Fruit fly (Drosophila melanogaster) whole organism, wandering third instar larva: Measurements from ENCODE around the gene CNMa.

ENCODE experiments used
- CG32264 ChIP-seq: fragments of 200-800 bp; sonication (Bioruptor generic); optimal IDR thresholded peaks from 2 replicates; lab custom pipeline; 2016; ENCODE audit warnings: missing biosample characterization, missing genetic modification characterization
- CG9705 ChIP-seq: fragments of 200-800 bp; sonication (Bioruptor generic); optimal IDR thresholded peaks from 2 replicates; lab custom pipeline; 2018; ENCODE audit warnings: missing biosample characterization, mild to moderate bottlenecking, missing genetic modification characterization
- CrebA ChIP-seq: fragments of 200-800 bp; sonication (Bioruptor generic); optimal IDR thresholded peaks from 2 replicates; lab custom pipeline; 2016; ENCODE audit warnings: missing biosample characterization, mild to moderate bottlenecking, missing genetic modification characterization, borderline replicate concordance
- Dif ChIP-seq: fragments of 200-275, 200-300 bp; sonication (Bioruptor generic); optimal IDR thresholded peaks from 2 replicates; lab custom pipeline; 2018; ENCODE audit warnings: missing biosample characterization, missing genetic modification characterization; ENCODE audit not compliant: partially characterized antibody
- GATAd ChIP-seq: sonication (Bioruptor generic); optimal IDR thresholded peaks from 2 replicates; lab custom pipeline; 2016; ENCODE audit warnings: missing biosample characterization, missing genetic modification characterization
- HLH106 ChIP-seq: fragments of 200-800 bp; optimal IDR thresholded peaks from 3 replicates; lab custom pipeline; 2019; ENCODE audit warnings: missing biosample characterization, mild to moderate bottlenecking, missing genetic modification characterization, moderate library complexity
- Hnf4 ChIP-seq: fragments of 200-800 bp; sonication (Bioruptor generic); optimal IDR thresholded peaks from 2 replicates; lab custom pipeline; 2016; ENCODE audit warnings: missing biosample characterization, mild to moderate bottlenecking, missing genetic modification characterization
- Hr78 ChIP-seq: fragments of >200 bp; optimal IDR thresholded peaks from 2 replicates; lab custom pipeline; 2017; ENCODE audit warnings: missing biosample characterization, missing genetic modification characterization
- Hr83 ChIP-seq: fragments of 200-300 bp; sonication (Bioruptor generic); optimal IDR thresholded peaks from 2 replicates; lab custom pipeline; 2016; ENCODE audit warnings: missing biosample characterization, mild to moderate bottlenecking, missing genetic modification characterization, moderate library complexity; ENCODE audit not compliant: poor library complexity, severe bottlenecking
- Jra ChIP-seq: sonication (Bioruptor generic); optimal IDR thresholded peaks from 2 replicates; lab custom pipeline; 2016; ENCODE audit warnings: missing biosample characterization, missing genetic modification characterization
- Mio ChIP-seq: sonication (Bioruptor generic); optimal IDR thresholded peaks from 2 replicates; lab custom pipeline; 2016; ENCODE audit warnings: missing biosample characterization, missing genetic modification characterization
- Myc ChIP-seq: fragments of >200 bp; optimal IDR thresholded peaks from 2 replicates; lab custom pipeline; 2017
- N ChIP-seq: fragments of >200 bp; optimal IDR thresholded peaks from 2 replicates; lab custom pipeline; 2018; ENCODE audit warnings: missing biosample characterization, missing external identifiers, missing genetic modification characterization
- Rel ChIP-seq, 2 experiments: fragments of 200-800 bp; sonication (Bioruptor generic) in 1 of 2; optimal IDR thresholded peaks; 2 replicates in 1 of 2; 3 replicates in 1 of 2; lab custom pipeline; 2016 to 2019; ENCODE audit warnings: mild to moderate bottlenecking in 2 of 2, missing biosample characterization in 2 of 2, missing genetic modification characterization in 2 of 2, moderate library complexity in 1 of 2
- Sp1 ChIP-seq: fragments of 200-800 bp; sonication (Bioruptor generic); optimal IDR thresholded peaks from 3 replicates; lab custom pipeline; 2019; ENCODE audit warnings: missing biosample characterization, mild to moderate bottlenecking, missing genetic modification characterization, moderate library complexity
- br ChIP-seq: fragments of 200-800 bp; sonication (Bioruptor generic); optimal IDR thresholded peaks from 2 replicates; lab custom pipeline; 2016; ENCODE audit warnings: missing biosample characterization, missing genetic modification characterization
- brk ChIP-seq: fragments of 200-800 bp; sonication (Bioruptor generic); optimal IDR thresholded peaks from 2 replicates; lab custom pipeline; 2016; ENCODE audit warnings: missing biosample characterization, mild to moderate bottlenecking, missing genetic modification characterization
- dl ChIP-seq, 2 experiments: fragments of 175-275, 200-275 bp in 1 of 2; fragments of 200-275 bp in 1 of 2; sonication (Bioruptor generic); optimal IDR thresholded peaks; lab custom pipeline; 2018; ENCODE audit warnings: mild to moderate bottlenecking in 2 of 2, missing biosample characterization in 2 of 2, missing genetic modification characterization in 2 of 2, moderate library complexity in 2 of 2; ENCODE audit not compliant: partially characterized antibody in 2 of 2, insufficient read depth in 1 of 2
- dmrt93B ChIP-seq: fragments of 200-800 bp; sonication (Bioruptor generic); optimal IDR thresholded peaks from 2 replicates; lab custom pipeline; 2018; ENCODE audit warnings: missing biosample characterization, mild to moderate bottlenecking, missing genetic modification characterization
- ey ChIP-seq: fragments of 200-800 bp; sonication (Bioruptor generic); optimal IDR thresholded peaks from 2 replicates; lab custom pipeline; 2016; ENCODE audit warnings: missing biosample characterization, missing genetic modification characterization
- foxo ChIP-seq, 2 experiments: fragments of 200-800 bp; sonication (Bioruptor generic); optimal IDR thresholded peaks; 2 replicates in 1 of 2; 3 replicates in 1 of 2; lab custom pipeline; 2016 to 2017; ENCODE audit warnings: missing biosample characterization in 2 of 2, missing genetic modification characterization in 2 of 2
- fru ChIP-seq: fragments of 200-800 bp; sonication (Bioruptor generic); optimal IDR thresholded peaks from 3 replicates; lab custom pipeline; 2016; ENCODE audit warnings: missing biosample characterization, mild to moderate bottlenecking, missing genetic modification characterization
- h ChIP-seq: fragments of 200-800 bp; sonication (Bioruptor generic); optimal IDR thresholded peaks from 3 replicates; lab custom pipeline; 2016; ENCODE audit warnings: missing biosample characterization, mild to moderate bottlenecking, missing genetic modification characterization
- jim ChIP-seq: fragments of 175-275, 200-325 bp; sonication (Bioruptor generic); optimal IDR thresholded peaks from 2 replicates; lab custom pipeline; 2016; ENCODE audit warnings: missing biosample characterization, mild to moderate bottlenecking, missing genetic modification characterization
- lola ChIP-seq: fragments of >200 bp; optimal IDR thresholded peaks from 2 replicates; lab custom pipeline; 2017; ENCODE audit warnings: missing biosample characterization, missing genetic modification characterization
- rgr ChIP-seq: fragments of 200-800 bp; sonication (Bioruptor generic); optimal IDR thresholded peaks from 3 replicates; lab custom pipeline; 2016; ENCODE audit warnings: missing biosample characterization, mild to moderate bottlenecking, missing genetic modification characterization
- sv ChIP-seq: fragments of 200-800 bp; sonication (Bioruptor generic); optimal IDR thresholded peaks from 3 replicates; lab custom pipeline; 2016; ENCODE audit warnings: missing biosample characterization, missing genetic modification characterization
- tai ChIP-seq: sonication (Bioruptor generic); optimal IDR thresholded peaks from 2 replicates; lab custom pipeline; 2016; ENCODE audit warnings: missing biosample characterization, missing genetic modification characterization
- usp ChIP-seq: fragments of >200 bp; optimal IDR thresholded peaks from 2 replicates; lab custom pipeline; 2017; ENCODE audit warnings: missing biosample characterization, missing genetic modification characterization
- woc ChIP-seq: sonication (Bioruptor generic); optimal IDR thresholded peaks from 2 replicates; lab custom pipeline; 2016; ENCODE audit warnings: missing biosample characterization, mild to moderate bottlenecking, missing genetic modification characterization

Gene CNMa

dm6 chr3L:1865121-1865727 is 9.8 kb upstream of the CNMa start, which contains the start of the genes HBS1 and CG12025 (continued):
- no peak for TF ChIP-seq Rel (GFP tag; optimal IDR thresholded peaks at IDR 0.05; lab: Kevin White, UChicago)
- TF ChIP-seq Rel (tag; optimal IDR thresholded peaks at IDR 0.05; lab: Kevin White, UChicago) = no peak
- peak; percentile 71 for TF ChIP-seq HLH106 (tag; lab: Kevin White, UChicago)

- TF ChIP-seq h (peak; percentile 59), Myc (lab: Kevin White, UChicago) (no peak), Jra (GFP tag; lab: Kevin White, UChicago) (peak; percentile 60), CG9705 (GFP tag; lab: Kevin White, UChicago) (peak; percentile 46), lola (GFP tag; lab: Kevin White, UChicago) (no peak), ey (GFP tag; lab: Kevin White, UChicago) (peak; percentile 36), sv (peak; percentile 45), CG32264 (GFP tag; lab: Kevin White, UChicago) (no peak), rgr (GFP tag; lab: Kevin White, UChicago) (peak; percentile 48), usp (no peak), dmrt93B (GFP tag; lab: Kevin White, UChicago) (peak; percentile 59), Rel (GFP tag; optimal IDR thresholded peaks at IDR 0.05; lab: Kevin White, UChicago) (no peak), Rel (tag; optimal IDR thresholded peaks at IDR 0.05; lab: Kevin White, UChicago) (no peak), br (GFP tag; lab: Kevin White, UChicago) (peak; percentile 27), foxo (GFP tag; optimal IDR thresholded peaks at IDR 0.05; lab: Kevin White, UChicago) (peak in 1 of 2 experiments; percentile 66), HLH106 (tag; lab: Kevin White, UChicago) (peak; percentile 51), Mio (GFP tag; lab: Kevin White, UChicago) (no peak), Hnf4 (GFP tag; lab: Kevin White, UChicago) (peak; percentile 35), Sp1 (GFP tag; lab: Kevin White, UChicago) (peak; percentile 46), woc (GFP tag; lab: Kevin White, UChicago) (peak; percentile 82), Hr83 (GFP tag; lab: Kevin White, UChicago) (peak; percentile 88), fru (peak; percentile 33)
Measured at dm6 chr3L:1861794-1862447, 6.5 kb upstream of the CNMa start, which contains the start of gene Rap1. Gene Rap1 (minus strand): TSS chr3L:1862239.

dm6 chr3L:1861400-1861793 is 6.0 kb upstream of the CNMa start:
- TF ChIP-seq dl (GFP tag; optimal IDR thresholded peaks at IDR 0.05; lab: Kevin White, UChicago; ENCODE audit: insufficient read depth in 1 of 2, partially characterized antibody in 2 of 2) (peak in 1 of 2 experiments; percentile 2), usp (no peak), jim (GFP tag; lab: Kevin White, UChicago) (no peak), Sp1 (GFP tag; lab: Kevin White, UChicago) (no peak), Hnf4 (GFP tag; lab: Kevin White, UChicago) (no peak), N (GFP tag; lab: Kevin White, UChicago) (peak; percentile 81), Rel (GFP tag; optimal IDR thresholded peaks at IDR 0.05; lab: Kevin White, UChicago) (peak; percentile 5), Rel (tag; optimal IDR thresholded peaks at IDR 0.05; lab: Kevin White, UChicago) (peak; percentile 11)

- TF ChIP-seq tai (no peak), dmrt93B (GFP tag; lab: Kevin White, UChicago) (no peak), lola (GFP tag; lab: Kevin White, UChicago) (no peak), usp (no peak), CrebA (GFP tag; lab: Kevin White, UChicago) (no peak), Myc (lab: Kevin White, UChicago) (no peak), Hnf4 (GFP tag; lab: Kevin White, UChicago) (no peak), brk (GFP tag; lab: Kevin White, UChicago) (no peak), br (GFP tag; lab: Kevin White, UChicago) (no peak), Hr83 (GFP tag; lab: Kevin White, UChicago) (no peak), jim (GFP tag; lab: Kevin White, UChicago) (no peak), CG9705 (GFP tag; lab: Kevin White, UChicago) (no peak), GATAd (no peak), fru (no peak), woc (GFP tag; lab: Kevin White, UChicago) (no peak), N (GFP tag; lab: Kevin White, UChicago) (no peak), Hr78 (GFP tag; lab: Kevin White, UChicago) (no peak), ey (GFP tag; lab: Kevin White, UChicago) (no peak), dl (GFP tag; optimal IDR thresholded peaks at IDR 0.05; lab: Kevin White, UChicago; ENCODE audit: insufficient read depth in 1 of 2, partially characterized antibody in 2 of 2) (no peak), Dif (GFP tag; lab: Kevin White, UChicago) (no peak)
- TF ChIP-seq, all 38 proteins: peak for 0
Measured at dm6 chr3L:1860749-1861148, 5.4 kb upstream of the CNMa start.
